Worm (Caenorhabditis elegans): ENCODE measurements around the gene W05H9.4.

The W05H9.4 gene

DNA sequence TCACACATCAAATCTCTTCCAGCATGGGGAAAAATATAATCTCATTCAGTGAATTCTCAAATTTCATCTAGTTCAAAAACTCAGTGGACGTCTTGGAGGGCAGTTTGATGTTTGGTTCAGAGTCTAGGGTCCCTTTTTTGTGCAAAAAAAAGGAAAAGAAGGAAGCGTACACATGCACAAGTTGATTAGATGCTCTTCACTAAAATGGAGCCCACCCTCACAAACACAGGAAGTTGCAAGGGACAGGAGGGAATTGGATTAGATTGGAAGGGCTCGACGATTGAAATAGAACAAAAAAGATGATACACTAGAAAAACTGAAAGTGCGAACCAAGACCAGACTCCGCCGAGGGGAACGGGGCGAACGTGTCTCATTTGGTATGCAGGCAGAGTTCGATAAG is 12.6 kb upstream of the W05H9.4 start:
- TF ChIP-seq fkh-10 (GFP tag; optimal IDR thresholded peaks at IDR 0.05) (peak; percentile 64), egl-27 (tag; optimal IDR thresholded peaks at IDR 0.05) (no peak)

DNA sequence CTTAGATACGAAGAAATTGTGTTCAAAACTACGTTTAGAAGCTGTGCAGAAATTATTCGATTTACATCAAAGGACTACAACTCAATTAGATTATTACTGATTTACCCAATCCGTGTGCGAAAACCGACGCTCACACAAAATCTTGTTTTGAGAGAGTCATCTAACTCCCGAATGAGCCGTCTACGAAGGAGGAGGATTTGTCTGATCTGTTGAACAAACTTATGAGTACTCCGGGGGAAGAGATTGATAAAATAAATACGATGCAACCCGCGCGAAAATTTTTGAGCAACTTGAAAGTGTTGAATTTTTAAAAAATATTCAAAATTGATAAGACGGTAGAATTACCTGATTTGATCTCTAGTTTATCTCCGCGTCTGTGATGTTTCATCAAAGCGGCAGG is 12.1 kb upstream of the W05H9.4 start:
- TF ChIP-seq nhr-67 (tag; optimal IDR thresholded peaks at IDR 0.05) (no peak), sea-2 (GFP tag; optimal IDR thresholded peaks at IDR 0.05) (no peak), skn-1 (tag; optimal IDR thresholded peaks at IDR 0.05) (no peak), nhr-23 (tag; optimal IDR thresholded peaks at IDR 0.05) (peak; percentile 14), elt-2 (tag; optimal IDR thresholded peaks at IDR 0.05) (no peak), nhr-76 (tag; optimal IDR thresholded peaks at IDR 0.05) (no peak)

DNA sequence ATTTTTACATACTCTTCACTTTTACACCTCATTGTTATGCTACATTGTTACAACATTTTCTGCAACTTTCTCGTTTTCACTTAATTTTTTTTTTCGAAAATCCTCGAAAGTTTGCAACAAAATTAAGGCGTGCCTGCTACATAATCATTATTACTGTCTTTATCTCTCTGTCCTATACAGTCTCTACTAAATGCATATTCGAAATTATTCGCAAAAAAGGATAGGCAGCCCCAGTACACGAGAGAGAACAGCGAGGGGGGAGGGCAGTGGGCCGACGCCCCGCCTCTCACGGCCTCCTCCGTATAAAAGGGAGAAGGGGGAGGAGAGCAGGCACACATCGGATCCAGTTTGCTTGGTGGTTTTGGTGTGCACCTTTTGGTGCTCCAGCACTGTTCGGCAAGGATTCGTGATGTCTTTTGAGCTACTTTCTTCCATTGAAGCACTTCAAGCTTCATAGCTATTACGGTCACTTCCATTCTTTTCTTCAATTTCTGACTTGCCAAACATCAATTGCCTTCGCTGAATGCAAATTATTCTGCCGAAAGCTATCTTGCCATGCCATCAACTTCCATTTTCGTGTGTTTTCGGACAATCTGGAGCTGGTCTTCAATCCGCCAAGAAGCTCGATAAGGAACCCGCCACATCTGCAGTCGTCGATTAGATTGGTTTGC is 11.4 kb upstream of the W05H9.4 start:
- no peak for TF ChIP-seq nhr-237 (tag; optimal IDR thresholded peaks at IDR 0.05)
- peak; percentile 6 for TF ChIP-seq jun-1 (tag; optimal IDR thresholded peaks at IDR 0.05)
- no peak for TF ChIP-seq nhr-25 (tag; optimal IDR thresholded peaks at IDR 0.05)
- TF ChIP-seq lsy-12 (tag; optimal IDR thresholded peaks at IDR 0.05), result peak; percentile 82
- TF ChIP-seq unc-62 (GFP tag; optimal IDR thresholded peaks at IDR 0.05), result no peak
- no peak for TF ChIP-seq egl-27 (tag; optimal IDR thresholded peaks at IDR 0.05)
- no peak for TF ChIP-seq fkh-10 (GFP tag; optimal IDR thresholded peaks at IDR 0.05)
- TF ChIP-seq elt-2 (tag; optimal IDR thresholded peaks at IDR 0.05), result peak; percentile 47
- peak; percentile 35 for TF ChIP-seq pqm-1 (tag; optimal IDR thresholded peaks at IDR 0.05)
- peak; percentile 99 for TF ChIP-seq ama-1 (optimal IDR thresholded peaks at IDR 0.05)
- TF ChIP-seq elt-3 (tag; optimal IDR thresholded peaks at IDR 0.05), result peak in 1 of 3 experiments; percentile 32
- no peak for TF ChIP-seq ceh-82 (tag; optimal IDR thresholded peaks at IDR 0.05)
- no peak for TF ChIP-seq zag-1 (tag; optimal IDR thresholded peaks at IDR 0.05)
- TF ChIP-seq R02D3.7 (tag; optimal IDR thresholded peaks at IDR 0.05), result peak; percentile 22
- TF ChIP-seq nhr-11 (tag; optimal IDR thresholded peaks at IDR 0.05), result no peak
- TF ChIP-seq snpc-4 (tag; optimal IDR thresholded peaks at IDR 0.05), result no peak
- TF ChIP-seq skn-1 (tag; optimal IDR thresholded peaks at IDR 0.05), result no peak
- TF ChIP-seq nhr-43 (tag; optimal IDR thresholded peaks at IDR 0.05; ENCODE audit: poor library complexity, severe bottlenecking), result peak; percentile 9
- no peak for TF ChIP-seq eor-1 (tag; optimal IDR thresholded peaks at IDR 0.05)
- TF ChIP-seq fos-1 (tag; optimal IDR thresholded peaks at IDR 0.05), result no peak
- no peak for TF ChIP-seq nhr-76 (tag; optimal IDR thresholded peaks at IDR 0.05)
- peak; percentile 16 for TF ChIP-seq tbx-2 (tag; optimal IDR thresholded peaks at IDR 0.05)
- no peak for TF ChIP-seq ztf-4 (tag; optimal IDR thresholded peaks at IDR 0.05)
- TF ChIP-seq ZK546.5 (tag; optimal IDR thresholded peaks at IDR 0.05), result no peak
- TF ChIP-seq lin-39 (tag; optimal IDR thresholded peaks at IDR 0.05), result peak; percentile 28
- TF ChIP-seq nhr-23 (tag; optimal IDR thresholded peaks at IDR 0.05), result peak; percentile 10
- peak; percentile 52 for TF ChIP-seq hmg-11 (tag; optimal IDR thresholded peaks at IDR 0.05)
- TF ChIP-seq mml-1 (tag; optimal IDR thresholded peaks at IDR 0.05), result no peak
- TF ChIP-seq egl-5 (tag; optimal IDR thresholded peaks at IDR 0.05), result no peak
- TF ChIP-seq nfya-1 (tag; optimal IDR thresholded peaks at IDR 0.05; ENCODE audit: insufficient read depth), result peak; percentile 44

DNA sequence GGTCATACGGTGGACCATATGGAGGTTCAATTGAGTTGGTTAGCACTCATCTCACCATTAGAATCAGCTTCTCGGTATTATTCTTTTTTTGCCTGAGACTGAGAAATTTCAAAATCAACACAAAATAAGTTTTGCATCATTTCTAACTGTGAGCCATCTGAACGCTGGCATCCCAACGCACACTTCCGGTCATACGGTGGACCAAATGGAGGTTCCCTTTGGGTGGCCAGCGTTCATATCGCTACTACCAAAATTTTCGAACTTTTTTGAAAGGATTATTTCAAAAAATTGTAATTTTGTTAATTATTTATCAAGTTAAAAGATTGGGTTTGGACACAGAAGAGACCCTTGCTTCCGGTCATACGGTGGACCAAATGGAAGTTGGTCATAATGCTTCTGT is 10.7 kb upstream of the W05H9.4 start:
- peak; percentile 91 for TF ChIP-seq ama-1 (optimal IDR thresholded peaks at IDR 0.05)
- no peak for TF ChIP-seq elt-3 (tag; optimal IDR thresholded peaks at IDR 0.05)
- no peak for TF ChIP-seq lin-39 (tag; optimal IDR thresholded peaks at IDR 0.05)

ce11 chrX:6253160-6253559 is 10.3 kb upstream of the W05H9.4 start:
- TF ChIP-seq ZK546.5 (tag; optimal IDR thresholded peaks at IDR 0.05) (no peak), nhr-237 (tag; optimal IDR thresholded peaks at IDR 0.05) (no peak), unc-39 (tag; optimal IDR thresholded peaks at IDR 0.05) (no peak), R02D3.7 (tag; optimal IDR thresholded peaks at IDR 0.05) (no peak), ama-1 (optimal IDR thresholded peaks at IDR 0.05) (peak; percentile 85), ceh-28 (tag; optimal IDR thresholded peaks at IDR 0.05) (no peak), pqm-1 (tag; optimal IDR thresholded peaks at IDR 0.05) (no peak), ztf-11 (tag; optimal IDR thresholded peaks at IDR 0.05) (no peak), aly-2 (tag; optimal IDR thresholded peaks at IDR 0.05) (no peak), mml-1 (tag; optimal IDR thresholded peaks at IDR 0.05) (no peak), nhr-12 (tag; optimal IDR thresholded peaks at IDR 0.05) (no peak), lin-15B (tag; optimal IDR thresholded peaks at IDR 0.05) (no peak), ceh-16 (tag; optimal IDR thresholded peaks at IDR 0.05) (no peak), nfya-1 (tag; optimal IDR thresholded peaks at IDR 0.05; ENCODE audit: insufficient read depth) (no peak), hmg-11 (tag; optimal IDR thresholded peaks at IDR 0.05) (no peak), elt-1 (tag; optimal IDR thresholded peaks at IDR 0.05) (no peak), nhr-43 (tag; optimal IDR thresholded peaks at IDR 0.05; ENCODE audit: poor library complexity, severe bottlenecking) (peak; percentile 39), ztf-4 (tag; optimal IDR thresholded peaks at IDR 0.05) (no peak)

All from whole organism, L3 larva.